Worm (Caenorhabditis elegans) whole organism, early embryonic: ENCODE results near the gene pssy-1.

ENCODE experiments used
- B0310.2 ChIP-seq: sonication (generic microtip); optimal IDR thresholded peaks from 2 replicates; lab custom pipeline; 2016; ENCODE audit warnings: mild to moderate bottlenecking, missing genetic modification characterization, missing compliant biosample characterization
- F13C5.2 ChIP-seq: sonication (generic microtip); optimal IDR thresholded peaks from 2 replicates; lab custom pipeline; 2017; ENCODE audit warnings: mild to moderate bottlenecking, missing genetic modification characterization, inconsistent platforms, missing compliant biosample characterization
- aly-1 ChIP-seq: sonication (generic microtip); optimal IDR thresholded peaks from 2 replicates; lab custom pipeline; 2016; ENCODE audit warnings: missing genetic modification characterization, missing compliant biosample characterization
- ama-1 ChIP-seq: fragments of 150-350 bp; optimal IDR thresholded peaks from 2 replicates; lab custom pipeline; 2014
- ceh-13 ChIP-seq: fragments of 200-800 bp; sonication (Bioruptor generic); optimal IDR thresholded peaks from 2 replicates; lab custom pipeline; 2018; ENCODE audit warnings: mild to moderate bottlenecking, missing genetic modification characterization, missing compliant biosample characterization
- ceh-36 ChIP-seq: sonication (generic microtip); optimal IDR thresholded peaks from 2 replicates; lab custom pipeline; 2016; ENCODE audit warnings: missing genetic modification characterization, inconsistent platforms, missing compliant biosample characterization
- ets-7 ChIP-seq: sonication (generic microtip); optimal IDR thresholded peaks from 2 replicates; lab custom pipeline; 2016; ENCODE audit warnings: missing genotype, missing genetic modification characterization, missing compliant biosample characterization
- flt-1 ChIP-seq: fragments of 200-800 bp; sonication (Bioruptor generic); IDR thresholded peaks from 2 replicates; pipeline ENCODE4 v1.3.6; 2022; ENCODE audit warnings: missing genetic modification characterization, missing compliant biosample characterization
- hmbx-1 ChIP-seq: sonication (generic microtip); optimal IDR thresholded peaks from 2 replicates; lab custom pipeline; 2016; ENCODE audit warnings: mild to moderate bottlenecking, missing genetic modification characterization, missing compliant biosample characterization
- hmg-4 ChIP-seq: fragments of 200-800 bp; sonication (Bioruptor generic); optimal IDR thresholded peaks from 2 replicates; lab custom pipeline; 2018; ENCODE audit warnings: mild to moderate bottlenecking, missing genetic modification characterization, missing compliant biosample characterization
- hnd-1 ChIP-seq: sonication (generic microtip); optimal IDR thresholded peaks from 2 replicates; lab custom pipeline; 2016; ENCODE audit warnings: missing genetic modification characterization, missing compliant biosample characterization
- pes-1 ChIP-seq: fragments of 200-800 bp; sonication (Bioruptor generic); IDR thresholded peaks from 2 replicates; pipeline ENCODE4 v1.3.6; 2022; ENCODE audit warnings: missing genetic modification reagents, missing genetic modification characterization, missing compliant biosample characterization
- scrt-1 ChIP-seq: fragments of 200-800 bp; sonication (Bioruptor generic); IDR thresholded peaks from 2 replicates; pipeline ENCODE4 v1.3.6; 2022; ENCODE audit warnings: missing genetic modification characterization, missing compliant biosample characterization
- sea-1 ChIP-seq: fragments of 200-800 bp; sonication (Bioruptor generic); conservative IDR thresholded peaks from 2 replicates; pipeline ENCODE4 v1.3.6; 2022; ENCODE audit warnings: missing genetic modification characterization, missing compliant biosample characterization
- tbx-11 ChIP-seq: fragments of 200-800 bp; sonication (Bioruptor generic); IDR thresholded peaks from 2 replicates; pipeline ENCODE4 v1.3.6; 2022; ENCODE audit warnings: missing genetic modification characterization, missing compliant biosample characterization
- tbx-37 ChIP-seq: fragments of 200-800 bp; sonication (Bioruptor generic); conservative IDR thresholded peaks from 2 replicates; pipeline ENCODE4 v1.3.6; 2022; ENCODE audit warnings: missing genetic modification reagents, missing genetic modification characterization, missing compliant biosample characterization
- tra-4 ChIP-seq: sonication (generic microtip); optimal IDR thresholded peaks from 2 replicates; lab custom pipeline; 2017; ENCODE audit warnings: missing genetic modification characterization, missing compliant biosample characterization

Gene pssy-1

DNA sequence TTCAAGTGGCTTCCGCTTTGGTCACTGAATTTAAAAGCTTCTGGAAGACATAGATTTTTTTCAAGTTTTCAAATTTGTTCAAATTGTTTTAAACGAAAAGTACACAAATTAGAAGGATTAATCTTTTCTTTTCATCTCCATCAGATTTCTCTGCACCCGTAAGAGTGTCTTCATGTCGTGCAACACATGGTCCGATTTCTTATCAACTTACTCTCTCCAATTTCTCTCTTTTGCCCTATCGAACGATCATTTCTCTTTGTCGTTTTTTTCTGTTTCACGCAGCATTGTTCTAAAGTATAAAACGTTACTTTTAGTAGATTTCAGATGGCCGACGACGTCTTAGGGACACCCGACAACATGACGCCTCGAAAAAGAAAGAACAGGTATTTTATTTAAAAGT, at the start of gene pssy-1:
TSS of gene pssy-1 (plus strand) at position 318 of the 400 bp plus-strand sequence.
- TF ChIP-seq hmbx-1 (tag; lab: Kevin White, UChicago) = no peak
- TF ChIP-seq pes-1 = no peak
- TF ChIP-seq sea-1 (GFP tag; lab: Robert Waterston, UW) = no peak
- TF ChIP-seq ceh-36 (tag; lab: Kevin White, UChicago) = no peak
- TF ChIP-seq F13C5.2 (tag; lab: Kevin White, UChicago) = no peak
- no peak for TF ChIP-seq ama-1 (lab: Kevin White, UChicago)
- TF ChIP-seq tra-4 (tag; lab: Kevin White, UChicago) = no peak
- no peak for TF ChIP-seq hmg-4 (GFP tag; lab: Kevin White, UChicago)
- no peak for TF ChIP-seq flt-1 (GFP tag; lab: Robert Waterston, UW)
- TF ChIP-seq tbx-37 (GFP tag; lab: Robert Waterston, UW) = no peak
- no peak for TF ChIP-seq hnd-1
- TF ChIP-seq tbx-11 (GFP tag; lab: Robert Waterston, UW) = no peak
- TF ChIP-seq ceh-13 (GFP tag; lab: Kevin White, UChicago) = no peak
- no peak for TF ChIP-seq ets-7 (tag; lab: Kevin White, UChicago)
- TF ChIP-seq B0310.2 = no peak
- no peak for TF ChIP-seq scrt-1 (GFP tag; lab: Robert Waterston, UW)
- TF ChIP-seq aly-1 = no peak

DNA sequence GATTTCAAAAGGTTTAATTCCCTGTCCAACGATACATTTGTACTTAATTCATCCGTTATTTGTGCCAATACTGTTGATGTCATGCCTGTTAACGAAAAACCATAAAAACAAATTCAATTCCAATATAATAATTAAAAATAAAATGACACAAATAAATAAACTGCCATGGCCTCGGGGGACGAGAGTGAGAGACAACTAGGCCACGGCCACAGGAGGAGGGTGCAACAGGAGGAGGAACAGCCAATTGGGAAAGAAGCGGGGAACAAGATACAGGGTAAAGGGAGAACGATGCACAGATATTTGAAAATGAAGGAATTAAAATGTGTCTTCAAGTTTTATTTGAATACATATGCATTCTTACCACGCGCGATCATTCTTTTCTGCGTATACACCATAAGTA, 48.0 kb upstream of the pssy-1 start, which contains the start of gene F21G4.6:
TSS of gene F21G4.6 (minus strand) at position 87 of the 400 bp plus-strand sequence.
- no peak for TF ChIP-seq ets-7 (tag; lab: Kevin White, UChicago)
- no peak for TF ChIP-seq ama-1 (lab: Kevin White, UChicago)
- no peak for TF ChIP-seq sea-1 (GFP tag; lab: Robert Waterston, UW)
- TF ChIP-seq ceh-36 (tag; lab: Kevin White, UChicago) = no peak
- TF ChIP-seq pes-1 = no peak
- TF ChIP-seq tbx-37 (GFP tag; lab: Robert Waterston, UW) = 0 out of 2 replicates have a peak, but pooled peaks have one; percentile 33
- no peak for TF ChIP-seq hmg-4 (GFP tag; lab: Kevin White, UChicago)

DNA sequence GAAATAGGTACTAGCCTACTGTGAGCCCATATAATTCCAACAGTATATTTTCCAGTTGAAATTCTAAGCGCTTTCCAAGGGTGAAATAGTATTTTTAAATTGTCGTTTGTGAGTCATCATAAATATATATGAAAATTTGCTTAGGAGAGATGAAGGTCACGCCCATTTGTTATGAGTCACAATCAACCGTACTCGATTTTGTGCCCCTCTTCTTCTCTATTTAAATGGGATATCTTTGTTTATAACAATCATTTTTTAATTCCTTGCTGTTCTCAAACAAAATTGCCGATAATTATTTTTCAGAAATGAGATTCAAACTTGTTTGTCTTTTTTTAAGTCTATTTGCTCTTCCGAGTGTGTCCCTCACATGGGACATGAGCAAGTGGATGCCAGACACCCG, 46.4 kb upstream of the pssy-1 start, which contains the start of gene folr-1:
TSS of gene folr-1 (plus strand) at position 301 of the 400 bp plus-strand sequence.
- TF ChIP-seq aly-1 (no peak), tbx-11 (GFP tag; lab: Robert Waterston, UW) (no peak), hnd-1 (no peak)

ce11 chrX:9921257-9921656, 44.1 kb upstream of the pssy-1 start, which contains the start of gene C17G1.2:
Gene C17G1.2, plus strand, starts transcription at chrX:9921557.
- no peak for TF ChIP-seq tra-4 (tag; lab: Kevin White, UChicago)
- no peak for TF ChIP-seq tbx-11 (GFP tag; lab: Robert Waterston, UW)
- TF ChIP-seq aly-1 = no peak
- TF ChIP-seq tbx-37 (GFP tag; lab: Robert Waterston, UW) = no peak
- TF ChIP-seq ama-1 (lab: Kevin White, UChicago) = no peak
- no peak for TF ChIP-seq hmbx-1 (tag; lab: Kevin White, UChicago)
- no peak for TF ChIP-seq ceh-13 (GFP tag; lab: Kevin White, UChicago)
- no peak for TF ChIP-seq ceh-36 (tag; lab: Kevin White, UChicago)
- TF ChIP-seq hnd-1 = no peak
- no peak for TF ChIP-seq scrt-1 (GFP tag; lab: Robert Waterston, UW)
- no peak for TF ChIP-seq hmg-4 (GFP tag; lab: Kevin White, UChicago)
- TF ChIP-seq F13C5.2 (tag; lab: Kevin White, UChicago) = no peak
- no peak for TF ChIP-seq ets-7 (tag; lab: Kevin White, UChicago)
- TF ChIP-seq B0310.2 = no peak
- no peak for TF ChIP-seq sea-1 (GFP tag; lab: Robert Waterston, UW)

DNA sequence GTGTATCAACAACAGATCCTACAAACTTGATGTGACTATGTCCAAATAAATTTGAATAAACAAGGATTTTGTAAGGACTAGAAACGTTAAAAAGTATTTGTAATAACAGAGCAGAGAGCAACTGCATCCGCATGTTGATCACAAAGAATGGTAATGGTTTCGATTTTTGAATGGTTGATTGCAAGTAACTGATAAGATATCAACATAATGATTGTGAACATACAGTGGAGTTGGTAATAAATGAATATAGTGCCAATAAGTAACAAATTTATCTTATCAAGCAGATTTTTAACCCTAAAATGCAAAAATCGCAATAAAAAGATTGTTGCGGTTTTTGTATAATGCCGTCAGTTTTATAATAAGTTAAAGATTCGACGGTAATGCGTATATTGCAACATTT, 40.4 kb upstream of the pssy-1 start, which contains the start of gene ugt-23:
TSS of gene ugt-23 (minus strand) at position 212 of the 400 bp plus-strand sequence.
- TF ChIP-seq pes-1 = no peak
- TF ChIP-seq hmbx-1 (tag; lab: Kevin White, UChicago) = no peak
- TF ChIP-seq aly-1 = no peak
- TF ChIP-seq ets-7 (tag; lab: Kevin White, UChicago) = no peak
- TF ChIP-seq ama-1 (lab: Kevin White, UChicago) = no peak
- TF ChIP-seq hmg-4 (GFP tag; lab: Kevin White, UChicago) = no peak
- no peak for TF ChIP-seq tbx-11 (GFP tag; lab: Robert Waterston, UW)
- TF ChIP-seq B0310.2 = no peak
- no peak for TF ChIP-seq hnd-1

ce11 chrX:9927993-9928392, 37.4 kb upstream of the pssy-1 start:
- no peak for TF ChIP-seq tbx-11 (GFP tag; lab: Robert Waterston, UW)
- TF ChIP-seq ama-1 (lab: Kevin White, UChicago) = no peak
- TF ChIP-seq hmbx-1 (tag; lab: Kevin White, UChicago) = no peak
- no peak for TF ChIP-seq ets-7 (tag; lab: Kevin White, UChicago)
- TF ChIP-seq ceh-13 (GFP tag; lab: Kevin White, UChicago) = no peak

DNA sequence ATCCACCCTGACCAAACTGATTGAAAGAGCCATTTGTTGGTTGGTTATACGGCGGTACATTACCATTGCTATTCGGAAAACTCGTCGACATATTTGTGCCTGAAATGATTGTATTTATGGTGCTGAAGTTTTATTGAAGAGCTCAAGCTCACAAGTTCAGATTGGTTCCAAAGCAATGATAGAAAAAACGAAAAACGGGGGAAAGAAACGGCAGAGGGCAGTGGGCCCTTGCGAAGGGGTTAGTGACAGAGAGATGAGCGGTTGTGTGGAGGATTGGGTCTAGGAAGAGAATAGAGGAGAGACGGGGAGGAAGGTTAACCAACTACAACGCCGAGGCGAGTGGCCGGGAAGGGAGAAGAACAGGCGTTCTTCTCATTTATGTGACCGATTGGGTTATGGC, 34.0 kb upstream of the pssy-1 start, which contains the start of gene nra-3:
TSS of gene nra-3 (minus strand) at position 101 of the 400 bp plus-strand sequence.
- no peak for TF ChIP-seq flt-1 (GFP tag; lab: Robert Waterston, UW)
- TF ChIP-seq sea-1 (GFP tag; lab: Robert Waterston, UW) = 0 out of 2 replicates have a peak, but pooled peaks have one; percentile 27
- peak; percentile 61 for TF ChIP-seq hmg-4 (GFP tag; lab: Kevin White, UChicago)
- TF ChIP-seq tbx-11 (GFP tag; lab: Robert Waterston, UW) = 0 out of 2 replicates have a peak, but pooled peaks have one; percentile 16

ce11 chrX:9932226-9932773, 33.1 kb upstream of the pssy-1 start, which contains the start of gene tsp-21:
Gene tsp-21, plus strand, starts transcription at chrX:9932371.
- TF ChIP-seq scrt-1 (GFP tag; lab: Robert Waterston, UW) = peak; percentile 68; the same call in 1 of the 2 replicates
- TF ChIP-seq hmbx-1 (tag; lab: Kevin White, UChicago) = no peak
- no peak for TF ChIP-seq tbx-11 (GFP tag; lab: Robert Waterston, UW)
- no peak for TF ChIP-seq hnd-1
- TF ChIP-seq ceh-36 (tag; lab: Kevin White, UChicago) = peak; percentile 45
- TF ChIP-seq tbx-37 (GFP tag; lab: Robert Waterston, UW) = peak; percentile 33; the same call in 1 of the 2 replicates
- TF ChIP-seq flt-1 (GFP tag; lab: Robert Waterston, UW) = peak; percentile 5; the same call in 1 of the 2 replicates
- TF ChIP-seq pes-1 = no peak
- peak; percentile 97 for TF ChIP-seq hmg-4 (GFP tag; lab: Kevin White, UChicago)
- TF ChIP-seq ets-7 (tag; lab: Kevin White, UChicago) = peak; percentile 52
- peak; percentile 59 for TF ChIP-seq B0310.2
- peak; percentile 66 for TF ChIP-seq aly-1
- TF ChIP-seq F13C5.2 (tag; lab: Kevin White, UChicago) = peak; percentile 86
- TF ChIP-seq ama-1 (lab: Kevin White, UChicago) = no peak
- no peak for TF ChIP-seq tra-4 (tag; lab: Kevin White, UChicago)
- TF ChIP-seq ceh-13 (GFP tag; lab: Kevin White, UChicago) = peak; percentile 5
- peak; percentile 19; the same call in 1 of the 2 replicates for TF ChIP-seq sea-1 (GFP tag; lab: Robert Waterston, UW)
